Fruit fly (Drosophila melanogaster): ENCODE data around the gene Tnks.

dm6 chr3R:25638961-25639360 lies 22.1 kb downstream of the Tnks start:
- TF ChIP-seq CG8478 (optimal IDR thresholded peaks at IDR 0.05) (no peak), pan (optimal IDR thresholded peaks at IDR 0.05) (no peak), Dll (optimal IDR thresholded peaks at IDR 0.05) (no peak), usp (GFP tag; optimal IDR thresholded peaks at IDR 0.05) (no peak), EcR (GFP tag; optimal IDR thresholded peaks at IDR 0.05) (no peak), psq (optimal IDR thresholded peaks at IDR 0.05) (no peak)
